Fruit fly (Drosophila melanogaster): ENCODE results near the gene CG11327.

The CG11327 gene

dm6 chr2L:6671409-6671808 lies 15.1 kb downstream of the CG11327 start:
- TF ChIP-seq fd96Ca (GFP tag; IDR thresholded peaks at IDR 0.05) (no peak), CG32121 (GFP tag; IDR thresholded peaks at IDR 0.05) (peak; percentile 11; the same call in 1 of the 2 replicates), EcR (GFP tag; optimal IDR thresholded peaks at IDR 0.05) (peak; percentile 36)

dm6 chr2L:6667719-6668325 lies 18.7 kb downstream of the CG11327 start, which contains the start of gene Galt:
Gene Galt, minus strand, starts transcription at chr2L:6668033.
- TF ChIP-seq CG9948 (tag; optimal IDR thresholded peaks at IDR 0.05) (peak; percentile 27), CG4496 (GFP tag; IDR thresholded peaks at IDR 0.05) (0 out of 3 replicates have a peak, but pooled peaks have one; percentile 21), CG8301 (tag; optimal IDR thresholded peaks at IDR 0.05) (peak; percentile 43), Pif1A (GFP tag; optimal IDR thresholded peaks at IDR 0.05) (no peak), CG34367 (tag; optimal IDR thresholded peaks at IDR 0.05) (no peak), gl (tag; optimal IDR thresholded peaks at IDR 0.05) (no peak), Snoo (tag; optimal IDR thresholded peaks at IDR 0.05) (peak; percentile 42), CG12605 (GFP tag; IDR thresholded peaks at IDR 0.05) (no peak), Pif1B (GFP tag; optimal IDR thresholded peaks at IDR 0.05) (no peak), CG10348 (GFP tag; IDR thresholded peaks at IDR 0.05) (no peak), rn (GFP tag; IDR thresholded peaks at IDR 0.05) (no peak), Ets98B (GFP tag; IDR thresholded peaks at IDR 0.05) (no peak; the same call in 1 of the 2 replicates), EcR (GFP tag; optimal IDR thresholded peaks at IDR 0.05) (no peak), CG17806 (tag; optimal IDR thresholded peaks at IDR 0.05) (peak; percentile 37), CG13204 (GFP tag; optimal IDR thresholded peaks at IDR 0.05) (no peak), D1 (tag; optimal IDR thresholded peaks at IDR 0.05) (no peak), fd96Ca (GFP tag; IDR thresholded peaks at IDR 0.05) (peak; percentile 6; the same call in 1 of the 3 replicates), CG14655 (GFP tag; optimal IDR thresholded peaks at IDR 0.05) (no peak), CG15710 (tag; optimal IDR thresholded peaks at IDR 0.05) (peak; percentile 39), CG8159 (tag; optimal IDR thresholded peaks at IDR 0.05) (peak; percentile 58), CG32121 (GFP tag; IDR thresholded peaks at IDR 0.05) (peak; percentile 36)

dm6 chr2L:6663562-6664051 lies 22.9 kb downstream of the CG11327 start, which contains the start of the genes CG13771, CG34310 and cup:
Gene CG13771, minus strand, starts transcription at chr2L:6663612.
Gene CG34310, plus strand, starts transcription at chr2L:6663664.
Gene cup, plus strand, starts transcription at chr2L:6663664.
- no peak for TF ChIP-seq CG34367 (tag; optimal IDR thresholded peaks at IDR 0.05)
- no peak for TF ChIP-seq CG4496 (GFP tag; IDR thresholded peaks at IDR 0.05)
- TF ChIP-seq CG32121 (GFP tag; IDR thresholded peaks at IDR 0.05) = no peak
- no peak for TF ChIP-seq CG8159 (tag; optimal IDR thresholded peaks at IDR 0.05)
- no peak for TF ChIP-seq Pif1A (GFP tag; optimal IDR thresholded peaks at IDR 0.05)
- no peak for TF ChIP-seq Snoo (tag; optimal IDR thresholded peaks at IDR 0.05)
- TF ChIP-seq gl (tag; optimal IDR thresholded peaks at IDR 0.05) = no peak
- TF ChIP-seq Pif1B (GFP tag; optimal IDR thresholded peaks at IDR 0.05) = no peak

dm6 chr2L:6657969-6658748 lies 28.4 kb downstream of the CG11327 start, which contains the start of the genes CG31636 and Ube4A:
Gene CG31636, minus strand, starts transcription at chr2L:6658152.
Gene Ube4A, plus strand, starts transcription at chr2L:6658517.
- TF ChIP-seq CG15710 (tag; optimal IDR thresholded peaks at IDR 0.05) (no peak), EcR (GFP tag; optimal IDR thresholded peaks at IDR 0.05) (peak; percentile 60)

- no peak for TF ChIP-seq CG15710 (tag; optimal IDR thresholded peaks at IDR 0.05)
- no peak for TF ChIP-seq CG17806 (tag; optimal IDR thresholded peaks at IDR 0.05)
- no peak for TF ChIP-seq CG8159 (tag; optimal IDR thresholded peaks at IDR 0.05)
- TF ChIP-seq CG32121 (GFP tag; IDR thresholded peaks at IDR 0.05) = no peak
- no peak for TF ChIP-seq Pif1B (GFP tag; optimal IDR thresholded peaks at IDR 0.05)
- TF ChIP-seq CG10348 (GFP tag; IDR thresholded peaks at IDR 0.05) = no peak
- no peak for TF ChIP-seq rn (GFP tag; IDR thresholded peaks at IDR 0.05)
- TF ChIP-seq CG12605 (GFP tag; IDR thresholded peaks at IDR 0.05) = no peak
- TF ChIP-seq EcR (GFP tag; optimal IDR thresholded peaks at IDR 0.05) = no peak
- no peak for TF ChIP-seq Pif1A (GFP tag; optimal IDR thresholded peaks at IDR 0.05)
- no peak for TF ChIP-seq Snoo (tag; optimal IDR thresholded peaks at IDR 0.05)
- no peak for TF ChIP-seq fd96Ca (GFP tag; IDR thresholded peaks at IDR 0.05)
- TF ChIP-seq CG4496 (GFP tag; IDR thresholded peaks at IDR 0.05) = no peak
Measured at dm6 chr2L:6656264-6656676, 30.2 kb downstream of the CG11327 start, which contains the start of gene CG31633. Gene CG31633, minus strand, starts transcription at chr2L:6656321.

- TF ChIP-seq Ets98B (GFP tag; IDR thresholded peaks at IDR 0.05) = peak; percentile 36; the same call in 1 of the 2 replicates
- TF ChIP-seq EcR (GFP tag; optimal IDR thresholded peaks at IDR 0.05) = no peak
Measured at dm6 chr2L:6649085-6649754, 37.3 kb downstream of the CG11327 start, which contains the start of the genes CG31635 and Tango1. Gene CG31635, minus strand, starts transcription at chr2L:6649114. Gene Tango1, plus strand, starts transcription at chr2L:6649388.
